Worm (Caenorhabditis elegans) whole organism, L1 larva: ENCODE measurements around the gene srxa-1.

Source experiments
- C16A3.4 ChIP-seq: fragments of 150-350 bp; optimal IDR thresholded peaks from 2 replicates; lab custom pipeline; 2014; ENCODE audit warnings: missing biosample characterization, missing genetic modification characterization
- alr-1 ChIP-seq: fragments of 200-800 bp; sonication (Bioruptor generic); optimal IDR thresholded peaks from 2 replicates; lab custom pipeline; 2018; ENCODE audit warnings: borderline replicate concordance, mild to moderate bottlenecking, missing genetic modification characterization, missing compliant biosample characterization
- aly-2 ChIP-seq: fragments of 150-350 bp; optimal IDR thresholded peaks from 2 replicates; lab custom pipeline; 2014; ENCODE audit warnings: missing biosample characterization, missing genetic modification characterization
- ama-1 ChIP-seq: fragments of 150-350 bp; optimal IDR thresholded peaks from 2 replicates; lab custom pipeline; 2014
- blmp-1 ChIP-seq: fragments of 150-350 bp; optimal IDR thresholded peaks from 2 replicates; lab custom pipeline; 2014; ENCODE audit warnings: missing biosample characterization, missing genetic modification characterization
- ceh-82 ChIP-seq, 3 experiments: fragments of 150-350 bp in 1 of 3; sonication (generic microtip) in 2 of 3; optimal IDR thresholded peaks; 2 replicates each; lab custom pipeline; 2014 to 2017; ENCODE audit warnings: missing biosample characterization in 3 of 3, missing genetic modification characterization in 3 of 3
- dpl-1 ChIP-seq, 3 experiments: fragments of 150-350 bp in 2 of 3; sonication (generic microtip) in 1 of 3; optimal IDR thresholded peaks; 2 replicates each; lab custom pipeline; 2014 to 2017; ENCODE audit warnings: missing biosample characterization in 3 of 3, missing genetic modification characterization in 3 of 3, missing genetic modification reagents in 3 of 3
- dsc-1 ChIP-seq: sonication (generic microtip); optimal IDR thresholded peaks from 2 replicates; lab custom pipeline; 2016; ENCODE audit warnings: mild to moderate bottlenecking, missing genetic modification characterization, missing compliant biosample characterization
- efl-1 ChIP-seq, 4 experiments: fragments of 150-350 bp; optimal IDR thresholded peaks in 3 of 4; peaks in 1 of 4; 1 replicate in 1 of 4; 2 replicates in 3 of 4; lab custom pipeline; 2014; ENCODE audit warnings: missing biosample characterization in 2 of 4, missing genetic modification characterization in 2 of 4, missing genetic modification reagents in 2 of 4
- efl-3 ChIP-seq: fragments of 200-800 bp; sonication (Bioruptor generic); optimal IDR thresholded peaks from 2 replicates; lab custom pipeline; 2018; ENCODE audit warnings: mild to moderate bottlenecking, missing genetic modification characterization, missing compliant biosample characterization
- egl-13 ChIP-seq: sonication (generic microtip); optimal IDR thresholded peaks from 2 replicates; lab custom pipeline; 2016; ENCODE audit warnings: missing genotype, missing genetic modification reagents, missing genetic modification characterization, missing compliant biosample characterization
- egl-27 ChIP-seq, 2 experiments: fragments of 150-350 bp in 1 of 2; sonication (generic microtip); optimal IDR thresholded peaks; 3 replicates each; lab custom pipeline; 2017 to 2018; ENCODE audit warnings: missing biosample characterization in 2 of 2, missing genetic modification characterization in 2 of 2, missing genetic modification reagents in 2 of 2
- elt-3 ChIP-seq, 6 experiments: fragments of 150-350 bp in 1 of 6; sonication (generic microtip); optimal IDR thresholded peaks; 2 replicates each; lab custom pipeline; 2017 to 2018; ENCODE audit warnings: missing biosample characterization in 6 of 6, missing genetic modification characterization in 6 of 6, inconsistent platforms in 1 of 6
- fkh-4 ChIP-seq: sonication (generic microtip); optimal IDR thresholded peaks from 2 replicates; lab custom pipeline; 2016; ENCODE audit warnings: missing compliant biosample characterization, missing genetic modification characterization, borderline replicate concordance
- irx-1 ChIP-seq: sonication (generic microtip); optimal IDR thresholded peaks from 2 replicates; lab custom pipeline; 2016; ENCODE audit warnings: missing genetic modification characterization, missing compliant biosample characterization
- lin-13 ChIP-seq: fragments of 150-350 bp; optimal IDR thresholded peaks from 2 replicates; lab custom pipeline; 2014; ENCODE audit warnings: missing biosample characterization, missing genetic modification reagents, missing genetic modification characterization
- lin-14 ChIP-seq: fragments of 200-800 bp; sonication (Bioruptor generic); optimal IDR thresholded peaks from 2 replicates; lab custom pipeline; 2018; ENCODE audit warnings: mild to moderate bottlenecking, missing genetic modification characterization, moderate library complexity, missing compliant biosample characterization
- lin-15B ChIP-seq: fragments of 150-350 bp; sonication (generic microtip); optimal IDR thresholded peaks from 3 replicates; lab custom pipeline; 2014; ENCODE audit warnings: missing biosample characterization, missing genetic modification characterization
- lin-39 ChIP-seq: fragments of 150-350 bp; optimal IDR thresholded peaks from 2 replicates; lab custom pipeline; 2014; ENCODE audit warnings: missing biosample characterization, missing genetic modification reagents, missing genetic modification characterization
- lir-3 ChIP-seq: sonication (generic microtip); optimal IDR thresholded peaks from 2 replicates; lab custom pipeline; 2016; ENCODE audit warnings: mild to moderate bottlenecking, missing genetic modification characterization, moderate library complexity, missing compliant biosample characterization; ENCODE audit not compliant: poor library complexity
- lsy-2 ChIP-seq, 2 experiments: fragments of 150-350 bp; optimal IDR thresholded peaks; 2 replicates each; lab custom pipeline; 2014; ENCODE audit warnings: missing biosample characterization in 2 of 2, missing genetic modification characterization in 2 of 2
- mdl-1 ChIP-seq, 2 experiments: fragments of 150-350 bp; optimal IDR thresholded peaks; 2 replicates each; lab custom pipeline; 2014 to 2017; ENCODE audit warnings: missing biosample characterization in 2 of 2, missing genetic modification characterization in 2 of 2, inconsistent platforms in 1 of 2
- mef-2 ChIP-seq: fragments of 150-350 bp; optimal IDR thresholded peaks from 2 replicates; lab custom pipeline; 2014; ENCODE audit warnings: missing biosample characterization, missing genetic modification characterization
- mep-1 ChIP-seq: fragments of 150-350 bp; optimal IDR thresholded peaks from 2 replicates; lab custom pipeline; 2014; ENCODE audit warnings: missing biosample characterization, missing genetic modification characterization
- nhr-19 ChIP-seq: fragments of 200-800 bp; sonication (Bioruptor generic); conservative IDR thresholded peaks from 2 replicates; pipeline ENCODE4 v1.3.6; 2022; ENCODE audit warnings: missing genetic modification characterization, missing compliant biosample characterization
- nhr-20 ChIP-seq: sonication (generic microtip); optimal IDR thresholded peaks from 2 replicates; lab custom pipeline; 2016; ENCODE audit warnings: mild to moderate bottlenecking, missing genetic modification characterization, missing compliant biosample characterization
- nhr-237 ChIP-seq: fragments of 150-350 bp; optimal IDR thresholded peaks from 2 replicates; lab custom pipeline; 2014; ENCODE audit warnings: missing biosample characterization, missing genetic modification characterization
- nhr-28 ChIP-seq: fragments of 150-350 bp; optimal IDR thresholded peaks from 2 replicates; lab custom pipeline; 2014; ENCODE audit warnings: missing biosample characterization, missing genetic modification characterization
- nhr-47 ChIP-seq: sonication (generic microtip); optimal IDR thresholded peaks from 2 replicates; lab custom pipeline; 2016; ENCODE audit warnings: mild to moderate bottlenecking, missing genetic modification characterization, moderate library complexity, missing compliant biosample characterization
- nhr-71 ChIP-seq: sonication (generic microtip); optimal IDR thresholded peaks from 2 replicates; lab custom pipeline; 2016; ENCODE audit warnings: mild to moderate bottlenecking, missing genetic modification characterization, moderate library complexity, missing compliant biosample characterization
- nhr-84 ChIP-seq: sonication (generic microtip); optimal IDR thresholded peaks from 2 replicates; lab custom pipeline; 2017; ENCODE audit warnings: missing biosample characterization, missing genetic modification characterization
- nhr-85 ChIP-seq: sonication (generic microtip); peaks from one replicate; lab custom pipeline; 2016; ENCODE audit warnings: missing genetic modification characterization, inconsistent platforms, missing compliant biosample characterization
- rnt-1 ChIP-seq: sonication (generic microtip); optimal IDR thresholded peaks from 2 replicates; lab custom pipeline; 2016; ENCODE audit warnings: mild to moderate bottlenecking, missing genetic modification characterization, moderate library complexity, missing compliant biosample characterization
- skn-1 ChIP-seq: fragments of 150-350 bp; optimal IDR thresholded peaks from 2 replicates; lab custom pipeline; 2014; ENCODE audit warnings: missing biosample characterization, missing genetic modification characterization
- snpc-4 ChIP-seq: fragments of 150-350 bp; optimal IDR thresholded peaks from 2 replicates; lab custom pipeline; 2014; ENCODE audit warnings: missing biosample characterization, missing genetic modification characterization
- snu-23 ChIP-seq: sonication (generic microtip); optimal IDR thresholded peaks from 2 replicates; lab custom pipeline; 2016; ENCODE audit warnings: missing genetic modification characterization, missing compliant biosample characterization
- sox-4 ChIP-seq: sonication (generic microtip); optimal IDR thresholded peaks from 2 replicates; lab custom pipeline; 2016; ENCODE audit warnings: missing genetic modification characterization, missing compliant biosample characterization
- sup-37 ChIP-seq: fragments of 200-800 bp; sonication (Bioruptor generic); optimal IDR thresholded peaks from 2 replicates; lab custom pipeline; 2018; ENCODE audit warnings: mild to moderate bottlenecking, missing genetic modification characterization, missing compliant biosample characterization
- swsn-7 ChIP-seq: sonication (generic microtip); optimal IDR thresholded peaks from 2 replicates; lab custom pipeline; 2016; ENCODE audit warnings: missing genetic modification characterization, missing compliant biosample characterization
- tbx-2 ChIP-seq: sonication (generic microtip); optimal IDR thresholded peaks from 2 replicates; lab custom pipeline; 2016; ENCODE audit warnings: missing genetic modification characterization, missing compliant biosample characterization
- unc-130 ChIP-seq: fragments of 150-350 bp; optimal IDR thresholded peaks from 2 replicates; lab custom pipeline; 2017; ENCODE audit warnings: missing biosample characterization, missing genetic modification characterization, inconsistent platforms
- unc-30 ChIP-seq: sonication (generic microtip); optimal IDR thresholded peaks from 2 replicates; lab custom pipeline; 2017; ENCODE audit warnings: missing biosample characterization, missing genetic modification characterization
- unc-62 ChIP-seq: fragments of 150-350 bp; optimal IDR thresholded peaks from 2 replicates; lab custom pipeline; 2014; ENCODE audit warnings: missing biosample characterization, missing genetic modification reagents, missing genetic modification characterization
- xbp-1 ChIP-seq: sonication (generic microtip); optimal IDR thresholded peaks from 2 replicates; lab custom pipeline; 2016; ENCODE audit warnings: missing genetic modification characterization, missing compliant biosample characterization
- zip-4 ChIP-seq: fragments of 200-800 bp; sonication (Bioruptor generic); optimal IDR thresholded peaks from 2 replicates; lab custom pipeline; 2018; ENCODE audit warnings: mild to moderate bottlenecking, missing genetic modification characterization, moderate library complexity, missing compliant biosample characterization
- ztf-4 ChIP-seq: fragments of 150-350 bp; optimal IDR thresholded peaks from 2 replicates; lab custom pipeline; 2014; ENCODE audit warnings: missing biosample characterization, missing genetic modification characterization

The srxa-1 gene

DNA sequence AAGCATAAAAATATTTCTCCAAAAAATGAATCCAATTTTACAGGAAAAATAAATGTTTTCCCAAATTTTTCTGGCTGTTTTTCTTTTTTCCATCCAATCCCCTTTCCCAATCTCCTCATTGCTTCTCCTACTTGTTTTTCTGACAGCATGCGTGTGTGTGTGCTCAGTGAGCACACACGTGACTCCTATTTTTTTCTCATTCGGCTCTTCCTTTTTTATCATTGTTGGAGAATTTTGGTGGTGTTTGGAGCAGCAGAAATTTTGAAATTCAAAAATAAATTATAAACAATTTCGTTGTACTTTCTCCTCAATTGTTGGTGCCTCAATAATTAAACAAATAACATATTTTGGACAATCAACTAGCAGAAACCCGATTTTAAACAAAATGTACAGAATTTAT is 21.2 kb upstream of the srxa-1 start:
- TF ChIP-seq lin-14 (GFP tag; lab: Kevin White, UChicago) (peak; percentile 25), snpc-4 (tag; lab: Kevin White, UChicago) (no peak), nhr-47 (tag; lab: Kevin White, UChicago) (peak; percentile 3), nhr-28 (tag; lab: Kevin White, UChicago) (no peak), lsy-2 (tag; optimal IDR thresholded peaks at IDR 0.05; lab: Kevin White, UChicago) (peak in 1 of 2 experiments; percentile 6), unc-130 (tag; lab: Kevin White, UChicago) (no peak), unc-30 (tag; lab: Kevin White, UChicago) (no peak), C16A3.4 (no peak), ceh-82 (tag; optimal IDR thresholded peaks at IDR 0.05; lab: Kevin White, UChicago) (peak in 1 of 3 experiments; percentile 15), nhr-71 (tag; lab: Kevin White, UChicago) (peak; percentile 18), sup-37 (GFP tag; lab: Kevin White, UChicago) (no peak), lin-13 (peak; percentile 28), rnt-1 (tag; lab: Kevin White, UChicago) (peak; percentile 28), efl-1 (optimal IDR thresholded peaks at IDR 0.05; lab: Kevin White, UChicago) (no peak), efl-1 (GFP tag; optimal IDR thresholded peaks at IDR 0.05 in 1 of 2; lab: Kevin White, UChicago) (peak in 1 of 2 experiments; percentile 0), lin-15B (tag; lab: Kevin White, UChicago) (no peak), skn-1 (tag; lab: Kevin White, UChicago) (peak; percentile 35), ztf-4 (tag; lab: Kevin White, UChicago) (no peak), dpl-1 (GFP tag; optimal IDR thresholded peaks at IDR 0.05; lab: Kevin White, UChicago) (peak in 1 of 3 experiments; percentile 10), blmp-1 (tag; lab: Kevin White, UChicago) (no peak), mdl-1 (tag; optimal IDR thresholded peaks at IDR 0.05; lab: Kevin White, UChicago) (peak in 1 of 2 experiments; percentile 72)

DNA sequence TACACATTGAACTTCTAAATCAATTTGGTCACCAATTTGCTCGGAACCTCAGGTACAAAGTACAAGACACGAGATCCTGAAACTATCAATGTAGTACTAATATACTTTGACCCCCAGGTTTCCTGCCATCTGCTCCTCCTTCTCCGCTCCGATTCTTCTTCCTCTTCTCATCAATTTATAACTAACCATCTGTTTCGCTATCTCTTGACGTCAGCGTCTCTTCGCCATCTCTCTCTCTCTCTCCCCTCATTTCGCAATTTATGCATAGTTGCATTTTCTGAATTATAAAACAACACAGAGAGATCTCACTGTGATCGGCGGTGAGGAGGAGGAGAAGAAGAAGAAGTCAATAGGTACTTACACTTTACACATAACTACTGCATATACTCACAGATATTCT is 20.2 kb upstream of the srxa-1 start:
- TF ChIP-seq zip-4 (GFP tag; lab: Kevin White, UChicago) (peak; percentile 59), xbp-1 (peak; percentile 20), nhr-47 (tag; lab: Kevin White, UChicago) (peak; percentile 32), lir-3 (tag; lab: Kevin White, UChicago) (peak; percentile 30), lin-13 (peak; percentile 37), fkh-4 (tag; lab: Kevin White, UChicago) (peak; percentile 14), egl-13 (tag; lab: Kevin White, UChicago) (peak; percentile 18), nhr-237 (no peak), nhr-71 (tag; lab: Kevin White, UChicago) (peak; percentile 78), C16A3.4 (peak; percentile 40), dpl-1 (GFP tag; optimal IDR thresholded peaks at IDR 0.05; lab: Kevin White, UChicago) (peak in 2 of 3 experiments; percentile 2 to 4), aly-2 (tag; lab: Kevin White, UChicago) (peak; percentile 4), snpc-4 (tag; lab: Kevin White, UChicago) (no peak), dsc-1 (tag; lab: Kevin White, UChicago) (peak; percentile 89), mep-1 (tag; lab: Kevin White, UChicago) (peak; percentile 58), nhr-19 (peak; percentile 53), egl-27 (tag; optimal IDR thresholded peaks at IDR 0.05; lab: Kevin White, UChicago) (no peak), efl-1 (optimal IDR thresholded peaks at IDR 0.05; lab: Kevin White, UChicago) (peak in 1 of 2 experiments; percentile 17), efl-1 (GFP tag; optimal IDR thresholded peaks at IDR 0.05 in 1 of 2; lab: Kevin White, UChicago) (peak in 1 of 2 experiments; percentile 80), mdl-1 (tag; optimal IDR thresholded peaks at IDR 0.05; lab: Kevin White, UChicago) (peak in 1 of 2 experiments; percentile 49), nhr-84 (tag; lab: Kevin White, UChicago) (no peak), efl-3 (GFP tag; lab: Kevin White, UChicago) (no peak), nhr-20 (peak; percentile 30), unc-130 (tag; lab: Kevin White, UChicago) (peak; percentile 53), lsy-2 (tag; optimal IDR thresholded peaks at IDR 0.05; lab: Kevin White, UChicago) (peak; percentile 16 to 64), alr-1 (tag; lab: Kevin White, UChicago) (no peak), blmp-1 (tag; lab: Kevin White, UChicago) (peak; percentile 1), ama-1 (lab: Kevin White, UChicago) (peak; percentile 23), lin-14 (GFP tag; lab: Kevin White, UChicago) (peak; percentile 72), irx-1 (tag; lab: Kevin White, UChicago) (peak; percentile 28), swsn-7 (tag; lab: Kevin White, UChicago) (peak; percentile 54), nhr-85 (tag; lab: Kevin White, UChicago) (peak; percentile 24), unc-62 (GFP tag; lab: Kevin White, UChicago) (no peak), lin-15B (tag; lab: Kevin White, UChicago) (no peak), sox-4 (tag; lab: Kevin White, UChicago) (no peak), skn-1 (tag; lab: Kevin White, UChicago) (peak; percentile 44), elt-3 (tag; optimal IDR thresholded peaks at IDR 0.05; lab: Kevin White, UChicago) (no peak), rnt-1 (tag; lab: Kevin White, UChicago) (peak; percentile 66), snu-23 (GFP tag; lab: Kevin White, UChicago) (peak; percentile 66), ceh-82 (tag; optimal IDR thresholded peaks at IDR 0.05; lab: Kevin White, UChicago) (peak in 1 of 3 experiments; percentile 60), sup-37 (GFP tag; lab: Kevin White, UChicago) (no peak), ztf-4 (tag; lab: Kevin White, UChicago) (peak; percentile 74), mef-2 (tag; lab: Kevin White, UChicago) (peak; percentile 31), tbx-2 (tag; lab: Kevin White, UChicago) (peak; percentile 34), lin-39 (tag; lab: Kevin White, UChicago) (peak; percentile 22)
